Fruit fly (Drosophila melanogaster): Measurements from ENCODE around the gene CG13293.
A peak's percentile ranks its signal among the peaks of the same experiment; 100 is the strongest.

The CG13293 gene

dm6 chr3L:6094697-6095096, 12.0 kb downstream of the CG13293 start, which contains the start of the genes CG10467 and loj (continued):
- TF ChIP-seq Kr (GFP tag; optimal IDR thresholded peaks at IDR 0.05), result peak; percentile 33
- TF ChIP-seq CG14441 (GFP tag; IDR thresholded peaks at IDR 0.05), result peak; percentile 98
- TF ChIP-seq CG12942 (GFP tag; optimal IDR thresholded peaks at IDR 0.05), result peak; percentile 98
- peak; percentile 97 for TF ChIP-seq Sox102F (GFP tag; optimal IDR thresholded peaks at IDR 0.05)
- peak; percentile 37 for TF ChIP-seq gcm2 (GFP tag; optimal IDR thresholded peaks at IDR 0.05)
- peak; percentile 93 for TF ChIP-seq Usf (GFP tag; optimal IDR thresholded peaks at IDR 0.05)
- peak; percentile 96 for TF ChIP-seq CG13775 (GFP tag; optimal IDR thresholded peaks at IDR 0.05)
- peak; percentile 98 for TF ChIP-seq gem (tag; optimal IDR thresholded peaks at IDR 0.05)
- TF ChIP-seq gce (GFP tag; IDR thresholded peaks at IDR 0.05), result peak; percentile 90
- peak; percentile 61 for TF ChIP-seq Hey (tag; optimal IDR thresholded peaks at IDR 0.05)
- peak; percentile 56 for TF ChIP-seq CG3163 (GFP tag; optimal IDR thresholded peaks at IDR 0.05)
- peak; percentile 45 for TF ChIP-seq her (GFP tag; optimal IDR thresholded peaks at IDR 0.05)
- peak; percentile 80 for TF ChIP-seq CG6813 (GFP tag; optimal IDR thresholded peaks at IDR 0.05)
- peak; percentile 94 for TF ChIP-seq Fer2 (tag; optimal IDR thresholded peaks at IDR 0.05)
- TF ChIP-seq Poxn (GFP tag; IDR thresholded peaks at IDR 0.05), result peak; percentile 93
- TF ChIP-seq CG6683 (GFP tag; optimal IDR thresholded peaks at IDR 0.05), result peak; percentile 72
- peak; percentile 84 for TF ChIP-seq CG17802 (tag; optimal IDR thresholded peaks at IDR 0.05)
- no peak for TF ChIP-seq nom (GFP tag; optimal IDR thresholded peaks at IDR 0.05)
- peak; percentile 96 for TF ChIP-seq CG9727 (GFP tag; optimal IDR thresholded peaks at IDR 0.05)
- TF ChIP-seq CG17612 (GFP tag; IDR thresholded peaks at IDR 0.05), result peak; percentile 91
- TF ChIP-seq CG18262 (tag; optimal IDR thresholded peaks at IDR 0.05), result peak; percentile 92
- peak; percentile 5 for TF ChIP-seq disco-r (GFP tag; optimal IDR thresholded peaks at IDR 0.05)
- peak; percentile 87 for TF ChIP-seq CG11723 (GFP tag; optimal IDR thresholded peaks at IDR 0.05)
- peak; percentile 91 for TF ChIP-seq HHEX (GFP tag; optimal IDR thresholded peaks at IDR 0.05)
- TF ChIP-seq Hr78 (GFP tag; optimal IDR thresholded peaks at IDR 0.05), result no peak
- peak; percentile 47; the same call in 1 of the 2 replicates for TF ChIP-seq crol (GFP tag; IDR thresholded peaks at IDR 0.05)
- peak; percentile 78 for TF ChIP-seq Bdp1 (GFP tag; optimal IDR thresholded peaks at IDR 0.05)
- no peak for TF ChIP-seq zf30C (GFP tag; optimal IDR thresholded peaks at IDR 0.05)
- TF ChIP-seq eyg (GFP tag; optimal IDR thresholded peaks at IDR 0.05), result no peak
- TF ChIP-seq CG12391 (tag; optimal IDR thresholded peaks at IDR 0.05), result peak; percentile 97
- peak; percentile 98 for TF ChIP-seq CG9817 (tag; optimal IDR thresholded peaks at IDR 0.05)
- peak; percentile 76 for TF ChIP-seq CG17912 (GFP tag; optimal IDR thresholded peaks at IDR 0.05)
- TF ChIP-seq Jarid2 (GFP tag; optimal IDR thresholded peaks at IDR 0.05), result peak; percentile 67
- TF ChIP-seq CG18476 (GFP tag; optimal IDR thresholded peaks at IDR 0.05), result peak; percentile 83
- peak; percentile 95 for TF ChIP-seq CG30431 (GFP tag; optimal IDR thresholded peaks at IDR 0.05)
- peak; percentile 97 for TF ChIP-seq fd96Cb (tag; optimal IDR thresholded peaks at IDR 0.05)
- TF ChIP-seq pum (GFP tag; optimal IDR thresholded peaks at IDR 0.05), result peak; percentile 83
- peak; percentile 91 for TF ChIP-seq CG11560 (tag; IDR thresholded peaks at IDR 0.05)
- TF ChIP-seq gt (GFP tag; IDR thresholded peaks at IDR 0.05), result peak; percentile 94
- TF ChIP-seq CG8924 (tag; optimal IDR thresholded peaks at IDR 0.05), result peak; percentile 96
- TF ChIP-seq unc-4 (GFP tag; IDR thresholded peaks at IDR 0.05; ENCODE audit: partially characterized antibody), result peak; percentile 72
- peak; percentile 5 for TF ChIP-seq luna (GFP tag; optimal IDR thresholded peaks at IDR 0.05)
- TF ChIP-seq Sry-δ (GFP tag; optimal IDR thresholded peaks at IDR 0.05), result peak; percentile 91
- peak; percentile 65 for TF ChIP-seq vnd (GFP tag; IDR thresholded peaks at IDR 0.05; ENCODE audit: partially characterized antibody)
- peak; percentile 44 for TF ChIP-seq CG15479 (GFP tag; optimal IDR thresholded peaks at IDR 0.05)
- TF ChIP-seq CG18764 (GFP tag; optimal IDR thresholded peaks at IDR 0.05), result peak; percentile 92
- TF ChIP-seq jigr1 (GFP tag; IDR thresholded peaks at IDR 0.05), result peak; percentile 92
- no peak for TF ChIP-seq yki (optimal IDR thresholded peaks at IDR 0.05)
- TF ChIP-seq Stat92E (GFP tag; optimal IDR thresholded peaks at IDR 0.05), result peak in 1 of 3 experiments; percentile 86
- TF ChIP-seq MBD-R2 (GFP tag; IDR thresholded peaks at IDR 0.05), result peak; percentile 99
